Worm (Caenorhabditis elegans) whole organism, mixed stage, embryonic: ENCODE results near the gene par-5.

Experiments used
- elt-3 ChIP-seq: fragments of 150-350 bp; optimal IDR thresholded peaks from 2 replicates; lab custom pipeline; 2014; ENCODE audit warnings: missing biosample characterization, missing genetic modification characterization
- lin-32 ChIP-seq: fragments of 200-800 bp; sonication (Bioruptor generic); optimal IDR thresholded peaks from 2 replicates; lab custom pipeline; 2018; ENCODE audit warnings: mild to moderate bottlenecking, missing genetic modification characterization, missing compliant biosample characterization
- mls-2 ChIP-seq: sonication (generic microtip); optimal IDR thresholded peaks from 2 replicates; lab custom pipeline; 2016; ENCODE audit warnings: mild to moderate bottlenecking, missing genetic modification characterization, moderate library complexity, missing compliant biosample characterization
- nhr-12 ChIP-seq: fragments of 150-350 bp; optimal IDR thresholded peaks from 2 replicates; lab custom pipeline; 2014; ENCODE audit warnings: missing biosample characterization, missing genetic modification characterization
- nhr-28 ChIP-seq: fragments of 150-350 bp; optimal IDR thresholded peaks from 2 replicates; lab custom pipeline; 2014; ENCODE audit warnings: missing biosample characterization, missing genetic modification characterization
- nhr-76 ChIP-seq: sonication (generic microtip); optimal IDR thresholded peaks from 2 replicates; lab custom pipeline; 2017; ENCODE audit warnings: missing biosample characterization, missing genetic modification characterization
- pha-4 ChIP-seq: fragments of 150-350 bp; optimal IDR thresholded peaks from 2 replicates; lab custom pipeline; 2018; ENCODE audit warnings: missing biosample characterization, missing genetic modification reagents, missing genetic modification characterization
- sem-2 ChIP-seq: fragments of 200-800 bp; sonication (Bioruptor generic); optimal IDR thresholded peaks from 2 replicates; lab custom pipeline; 2018; ENCODE audit warnings: mild to moderate bottlenecking, missing genetic modification characterization, missing compliant biosample characterization
- tbx-8 ChIP-seq: fragments of 200-800 bp; sonication (Bioruptor generic); optimal IDR thresholded peaks from 2 replicates; lab custom pipeline; 2018; ENCODE audit warnings: mild to moderate bottlenecking, missing genetic modification characterization, moderate library complexity, missing compliant biosample characterization
- unc-120 ChIP-seq: sonication (generic microtip); optimal IDR thresholded peaks from 2 replicates; lab custom pipeline; 2017; ENCODE audit warnings: missing genetic modification characterization, missing compliant biosample characterization; ENCODE audit not compliant: poor library complexity, severe bottlenecking
- unc-39 ChIP-seq: fragments of 150-350 bp; optimal IDR thresholded peaks from 2 replicates; lab custom pipeline; 2014; ENCODE audit warnings: missing biosample characterization, missing genetic modification characterization
- unc-62 ChIP-seq: fragments of 150-350 bp; optimal IDR thresholded peaks from 2 replicates; lab custom pipeline; 2014; ENCODE audit warnings: missing biosample characterization, missing genetic modification reagents, missing genetic modification characterization
- ztf-11 ChIP-seq: fragments of 150-350 bp; optimal IDR thresholded peaks from 2 replicates; lab custom pipeline; 2014; ENCODE audit warnings: missing biosample characterization, missing genetic modification characterization

DNA sequence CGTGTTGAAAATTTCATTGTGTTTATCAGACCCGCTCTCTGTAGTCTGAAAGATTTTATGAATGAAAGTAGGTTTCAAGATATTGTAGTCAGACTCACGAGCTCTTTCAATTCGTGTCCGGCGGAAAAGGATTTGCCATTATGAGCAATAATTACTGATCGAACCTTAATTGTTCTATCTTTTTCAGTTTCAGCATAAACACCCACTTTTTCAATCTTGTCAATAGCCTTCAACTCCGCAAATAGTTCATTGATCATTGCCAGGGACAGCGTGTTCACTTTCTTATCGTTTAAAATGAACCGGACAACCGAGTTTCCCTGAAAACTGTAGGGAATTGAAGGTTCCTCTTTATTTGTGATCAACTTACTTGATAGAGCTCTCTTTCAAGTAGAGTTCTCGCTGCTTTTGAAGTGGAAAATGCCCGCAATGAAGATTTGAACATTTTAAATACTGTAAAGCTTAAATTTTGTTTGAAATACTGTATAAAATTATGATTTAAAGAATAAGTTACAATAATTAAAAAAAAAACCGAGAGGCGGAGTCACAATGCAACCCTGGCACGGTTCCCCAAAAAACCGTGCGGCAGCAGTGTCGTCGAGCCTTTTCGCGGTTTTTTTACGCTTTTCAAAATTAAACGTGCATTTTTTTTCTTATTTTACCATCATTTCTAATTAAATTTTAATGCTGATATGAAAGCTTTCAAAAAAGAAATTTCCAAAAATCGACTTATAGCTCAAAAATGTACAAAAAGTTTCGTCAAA lies 34.4 kb upstream of the par-5 start, which contains the start of gene ech-2:
- TF ChIP-seq nhr-76 (tag; lab: Kevin White, UChicago) (no peak), unc-62 (GFP tag; lab: Kevin White, UChicago) (no peak), pha-4 (tag; lab: Kevin White, UChicago) (no peak), nhr-28 (tag; lab: Kevin White, UChicago) (no peak), elt-3 (tag; lab: Kevin White, UChicago) (no peak), unc-39 (tag; lab: Kevin White, UChicago) (no peak), tbx-8 (GFP tag; lab: Kevin White, UChicago) (no peak), lin-32 (GFP tag; lab: Kevin White, UChicago) (no peak), sem-2 (GFP tag; lab: Kevin White, UChicago) (no peak), mls-2 (tag; lab: Kevin White, UChicago) (no peak), nhr-12 (tag; lab: Kevin White, UChicago) (no peak), ztf-11 (no peak), unc-120 (no peak)
